Fruit fly (Drosophila melanogaster) whole organism, embryonic: Measurements from ENCODE around the gene Ucp4A.

ENCODE experiments used
- Aef1 ChIP-seq: fragments of 200-800 bp; sonication (Bioruptor generic); IDR thresholded peaks from 3 replicates; pipeline ENCODE4 v1.3.6; 2022; ENCODE audit warnings: missing biosample characterization, missing genetic modification characterization
- CG10267 ChIP-seq: fragments of 200-800 bp; sonication (Bioruptor generic); optimal IDR thresholded peaks from 2 replicates; lab custom pipeline; 2018; ENCODE audit warnings: missing biosample characterization, mild to moderate bottlenecking, missing genetic modification characterization, moderate library complexity
- CG11093 ChIP-seq: fragments of 200-800 bp; sonication (Bioruptor generic); IDR thresholded peaks from 3 replicates; pipeline ENCODE4 v1.3.6; 2022; ENCODE audit warnings: missing biosample characterization, missing genetic modification characterization
- CG12104 ChIP-seq: fragments of 200-800 bp; sonication (Bioruptor generic); optimal IDR thresholded peaks from 3 replicates; lab custom pipeline; 2016; ENCODE audit warnings: missing biosample characterization, missing genetic modification characterization
- CG12942 ChIP-seq: fragments of 200-800 bp; sonication (Bioruptor generic); optimal IDR thresholded peaks from 3 replicates; lab custom pipeline; 2016; ENCODE audit warnings: missing biosample characterization, missing genetic modification characterization
- CG13775 ChIP-seq: fragments of 200-800 bp; sonication (Bioruptor generic); optimal IDR thresholded peaks from 3 replicates; lab custom pipeline; 2017; ENCODE audit warnings: missing biosample characterization, mild to moderate bottlenecking, missing genetic modification characterization
- CG14710 ChIP-seq: fragments of 200-800 bp; sonication (Bioruptor generic); optimal IDR thresholded peaks from 3 replicates; lab custom pipeline; 2019; ENCODE audit warnings: missing biosample characterization, mild to moderate bottlenecking, missing genetic modification characterization, moderate library complexity
- CG15011 ChIP-seq: fragments of 200-800 bp; sonication (Bioruptor generic); optimal IDR thresholded peaks from 3 replicates; lab custom pipeline; 2018; ENCODE audit warnings: missing biosample characterization, mild to moderate bottlenecking, missing genetic modification characterization
- CG15479 ChIP-seq: fragments of 200-800 bp; sonication (Bioruptor generic); optimal IDR thresholded peaks from 3 replicates; lab custom pipeline; 2019; ENCODE audit warnings: missing biosample characterization, mild to moderate bottlenecking, missing genetic modification characterization, moderate library complexity
- CG15514 ChIP-seq: fragments of 200-800 bp; sonication (Bioruptor generic); optimal IDR thresholded peaks from 3 replicates; lab custom pipeline; 2017; ENCODE audit warnings: missing biosample characterization, missing genetic modification characterization, mild to moderate bottlenecking, moderate library complexity, missing genetic modification reagents
- CG17361 ChIP-seq: fragments of 200-800 bp; sonication (Bioruptor generic); IDR thresholded peaks from 3 replicates; pipeline ENCODE4 v1.3.6; 2022; ENCODE audit warnings: missing biosample characterization, missing genetic modification characterization
- CG17385 ChIP-seq: fragments of 200-800 bp; sonication (Bioruptor generic); optimal IDR thresholded peaks from 3 replicates; lab custom pipeline; 2018; ENCODE audit warnings: missing biosample characterization, mild to moderate bottlenecking, missing genetic modification characterization
- CG18262 ChIP-seq: fragments of 200-800 bp; optimal IDR thresholded peaks from 3 replicates; lab custom pipeline; 2019; ENCODE audit warnings: missing biosample characterization, mild to moderate bottlenecking, missing genetic modification characterization, moderate library complexity
- CG6272 ChIP-seq: fragments of 200-800 bp; sonication (Bioruptor generic); IDR thresholded peaks from 2 replicates; pipeline ENCODE4 v1.3.6; 2022; ENCODE audit warnings: missing biosample characterization, missing genetic modification characterization
- CG7786 ChIP-seq: fragments of 200-800 bp; sonication (Bioruptor generic); optimal IDR thresholded peaks from 2 replicates; lab custom pipeline; 2016; ENCODE audit warnings: missing biosample characterization, missing genetic modification characterization
- CG8388 ChIP-seq: fragments of 200-800 bp; sonication (Bioruptor generic); optimal IDR thresholded peaks from 2 replicates; lab custom pipeline; 2019; ENCODE audit warnings: missing biosample characterization, mild to moderate bottlenecking, missing genetic modification characterization, moderate library complexity
- CG9932 ChIP-seq: fragments of 200-800 bp; sonication (Bioruptor generic); IDR thresholded peaks from 2 replicates; pipeline ENCODE4 v1.3.6; 2022; ENCODE audit warnings: missing biosample characterization, missing genetic modification characterization
- Chrac-16 ChIP-seq: fragments of 200-800 bp; sonication (Bioruptor generic); optimal IDR thresholded peaks from 3 replicates; lab custom pipeline; 2016; ENCODE audit warnings: missing biosample characterization, missing genetic modification characterization
- Dbx ChIP-seq: fragments of 200-800 bp; sonication (Bioruptor generic); IDR thresholded peaks from 3 replicates; pipeline ENCODE4 v1.3.6; 2022; ENCODE audit warnings: missing biosample characterization, missing genetic modification characterization
- Ets65A ChIP-seq: fragments of 200-800 bp; sonication (Bioruptor generic); peaks from one replicate; lab custom pipeline; 2016; ENCODE audit warnings: missing biosample characterization, missing genetic modification characterization
- H15 ChIP-seq: fragments of 200-800 bp; sonication (Bioruptor generic); IDR thresholded peaks from 3 replicates; pipeline ENCODE4 v1.3.6; 2022; ENCODE audit warnings: missing biosample characterization, missing genetic modification characterization
- HHEX ChIP-seq: fragments of 200-800 bp; sonication (Bioruptor generic); optimal IDR thresholded peaks from 3 replicates; lab custom pipeline; 2017; ENCODE audit warnings: missing biosample characterization, mild to moderate bottlenecking, missing genetic modification characterization, missing genetic modification reagents
- Lim3 ChIP-seq: fragments of 200-800 bp; sonication (Bioruptor generic); IDR thresholded peaks from 2 replicates; pipeline ENCODE4 v1.3.6; 2022; ENCODE audit warnings: missing biosample characterization, missing genetic modification characterization
- NC2α ChIP-seq: fragments of 200-800 bp; sonication (Bioruptor generic); optimal IDR thresholded peaks from 2 replicates; lab custom pipeline; 2016; ENCODE audit warnings: missing biosample characterization, missing genetic modification characterization
- Nf-YB ChIP-seq: fragments of 200-800 bp; sonication (Bioruptor generic); optimal IDR thresholded peaks from 3 replicates; lab custom pipeline; 2019; ENCODE audit warnings: missing biosample characterization, mild to moderate bottlenecking, missing genetic modification characterization, moderate library complexity
- PHDP ChIP-seq: fragments of 200-800 bp; sonication (Bioruptor generic); optimal IDR thresholded peaks from 3 replicates; lab custom pipeline; 2018; ENCODE audit warnings: missing biosample characterization, mild to moderate bottlenecking, missing genetic modification characterization, moderate library complexity
- Taf1 ChIP-seq: fragments of 200-800 bp; sonication (Bioruptor generic); IDR thresholded peaks from 2 replicates; pipeline ENCODE4 v1.3.6; 2022; ENCODE audit warnings: missing biosample characterization, missing genetic modification characterization
- Usf ChIP-seq: fragments of 200-800 bp; sonication (Bioruptor generic); optimal IDR thresholded peaks from 2 replicates; lab custom pipeline; 2017; ENCODE audit warnings: missing genotype, missing biosample characterization, missing genetic modification characterization
- abd-A ChIP-seq: fragments of 200-800 bp; sonication (Bioruptor generic); optimal IDR thresholded peaks from 3 replicates; lab custom pipeline; 2019; ENCODE audit warnings: missing biosample characterization, mild to moderate bottlenecking, missing genetic modification characterization, moderate library complexity
- al ChIP-seq: fragments of 200-800 bp; sonication (Bioruptor generic); IDR thresholded peaks from 2 replicates; pipeline ENCODE4 v1.3.6; 2022; ENCODE audit warnings: missing biosample characterization, missing genetic modification characterization
- ara ChIP-seq: fragments of 200-800 bp; sonication (Bioruptor generic); IDR thresholded peaks from 2 replicates; pipeline ENCODE4 v1.3.6; 2022; ENCODE audit warnings: missing biosample characterization, missing genetic modification characterization
- az2 ChIP-seq: fragments of 200-800 bp; sonication (Bioruptor generic); optimal IDR thresholded peaks from 3 replicates; lab custom pipeline; 2016; ENCODE audit warnings: missing biosample characterization, missing genetic modification characterization
- bcd ChIP-seq: fragments of 200-800 bp; sonication (Bioruptor generic); optimal IDR thresholded peaks from 2 replicates; lab custom pipeline; 2017; ENCODE audit warnings: missing biosample characterization, mild to moderate bottlenecking, missing genetic modification characterization
- ci ChIP-seq: fragments of 200-800 bp; sonication (Bioruptor generic); IDR thresholded peaks from 3 replicates; pipeline ENCODE4 v1.3.6; 2022; ENCODE audit warnings: missing biosample characterization, missing genetic modification characterization
- crc ChIP-seq: fragments of 200-800 bp; sonication (Bioruptor generic); optimal IDR thresholded peaks from 2 replicates; lab custom pipeline; 2016; ENCODE audit warnings: missing biosample characterization, missing genetic modification characterization
- dmrt99B ChIP-seq: fragments of 200-800 bp; sonication (Bioruptor generic); optimal IDR thresholded peaks from 2 replicates; lab custom pipeline; 2018; ENCODE audit warnings: missing biosample characterization, mild to moderate bottlenecking, missing genetic modification characterization, moderate library complexity
- dpn ChIP-seq, 2 experiments: fragments of 200-800 bp; sonication (Bioruptor generic); optimal IDR thresholded peaks; 3 replicates each; lab custom pipeline; 2016; ENCODE audit warnings: missing biosample characterization in 2 of 2, missing genetic modification characterization in 2 of 2
- dysf ChIP-seq: fragments of 200-800 bp; sonication (Bioruptor generic); IDR thresholded peaks from 3 replicates; pipeline ENCODE4 v1.3.6; 2022; ENCODE audit warnings: missing biosample characterization, missing genetic modification characterization
- lola ChIP-seq, 3 experiments: fragments of >200 bp in 2 of 3; fragments of 200-800 bp in 1 of 3; sonication (Bioruptor generic) in 1 of 3; optimal IDR thresholded peaks; 2 replicates each; lab custom pipeline; 2017 to 2019; ENCODE audit warnings: missing biosample characterization in 3 of 3, missing genetic modification characterization in 3 of 3, mild to moderate bottlenecking in 1 of 3, moderate library complexity in 1 of 3
- org-1 ChIP-seq: fragments of 200-800 bp; sonication (Bioruptor generic); optimal IDR thresholded peaks from 2 replicates; lab custom pipeline; 2017; ENCODE audit warnings: missing biosample characterization, missing genetic modification characterization
- pnt ChIP-seq: fragments of 200-800 bp; sonication (Bioruptor generic); optimal IDR thresholded peaks from 3 replicates; lab custom pipeline; 2016; ENCODE audit warnings: missing biosample characterization, missing genetic modification characterization
- prd ChIP-seq, 3 experiments: fragments of >200 bp in 2 of 3; fragments of 200-800 bp in 1 of 3; sonication (Bioruptor generic) in 1 of 3; optimal IDR thresholded peaks in 2 of 3; IDR thresholded peaks in 1 of 3; 2 replicates in 2 of 3; 3 replicates in 1 of 3; pipeline versions ENCODE4 v1.3.6 to Lab custom; 2017 to 2022; ENCODE audit warnings: missing biosample characterization in 1 of 3, missing genetic modification characterization in 1 of 3
- run ChIP-seq: fragments of 200-800 bp; sonication (Bioruptor generic); optimal IDR thresholded peaks from 3 replicates; lab custom pipeline; 2018; ENCODE audit warnings: missing biosample characterization, mild to moderate bottlenecking, missing genetic modification characterization
- schlank ChIP-seq: fragments of 200-800 bp; sonication (Bioruptor generic); optimal IDR thresholded peaks from 2 replicates; lab custom pipeline; 2018; ENCODE audit warnings: missing biosample characterization, mild to moderate bottlenecking, missing genetic modification characterization
- slou ChIP-seq: fragments of 200-800 bp; sonication (Bioruptor generic); optimal IDR thresholded peaks from 3 replicates; lab custom pipeline; 2016; ENCODE audit warnings: missing biosample characterization, missing genetic modification characterization
- so ChIP-seq: fragments of 200-800 bp; sonication (Bioruptor generic); IDR thresholded peaks from 3 replicates; pipeline ENCODE4 v1.3.6; 2022; ENCODE audit warnings: missing biosample characterization, missing genetic modification characterization
- tio ChIP-seq: fragments of 200-800 bp; sonication (Bioruptor generic); optimal IDR thresholded peaks from 2 replicates; lab custom pipeline; 2017; ENCODE audit warnings: missing biosample characterization, missing genetic modification characterization, inconsistent platforms
- tll ChIP-seq, 2 experiments: fragments of 200-800 bp in 1 of 2; fragments of >200 bp in 1 of 2; sonication (Bioruptor generic) in 1 of 2; optimal IDR thresholded peaks; 2 replicates each; lab custom pipeline; 2017 to 2019; ENCODE audit warnings: missing biosample characterization in 2 of 2, missing genetic modification characterization in 2 of 2, mild to moderate bottlenecking in 1 of 2, moderate library complexity in 1 of 2

The Ucp4A gene

dm6 chrX:17802353-17803121, 42.2 kb upstream of the Ucp4A start (continued):
- peak; percentile 50; the same call in 1 of the 3 replicates for TF ChIP-seq CG17361 (GFP tag; lab: Robert Waterston, UW)
- TF ChIP-seq CG10267 (tag; lab: Kevin White, UChicago), result peak; percentile 24
- peak; percentile 48 for TF ChIP-seq abd-A (tag; lab: Kevin White, UChicago)
- peak; percentile 36; the same call in 1 of the 2 replicates for TF ChIP-seq ara
- 0 out of 3 replicates have a peak, but pooled peaks have one; percentile 22 for TF ChIP-seq Dbx (GFP tag; lab: Robert Waterston, UW)
- TF ChIP-seq CG12104 (GFP tag; lab: Kevin White, UChicago), result peak; percentile 4
- TF ChIP-seq CG9932 (GFP tag; lab: Robert Waterston, UW), result peak; percentile 30; the same call in 1 of the 2 replicates
- TF ChIP-seq org-1 (GFP tag; lab: Kevin White, UChicago), result peak; percentile 32
- TF ChIP-seq CG11093 (GFP tag; lab: Robert Waterston, UW), result 0 out of 3 replicates have a peak, but pooled peaks have one; percentile 32
- peak; percentile 78 for TF ChIP-seq Nf-YB (GFP tag; lab: Kevin White, UChicago)
- peak; percentile 24; the same call in 1 of the 2 replicates for TF ChIP-seq Taf1 (GFP tag; lab: Robert Waterston, UW)
- peak; percentile 65 for TF ChIP-seq dmrt99B (tag; lab: Kevin White, UChicago)
- TF ChIP-seq HHEX (GFP tag; lab: Kevin White, UChicago), result peak; percentile 34
- TF ChIP-seq Aef1 (GFP tag; lab: Robert Waterston, UW), result no peak
- no peak for TF ChIP-seq so (GFP tag; lab: Robert Waterston, UW)
- TF ChIP-seq CG7786 (GFP tag; lab: Kevin White, UChicago), result peak; percentile 8
- TF ChIP-seq az2, result peak; percentile 22
- TF ChIP-seq prd (optimal IDR thresholded peaks at IDR 0.05; lab: Kevin White, UChicago), result no peak
- TF ChIP-seq prd (GFP tag; IDR thresholded peaks at IDR 0.05; lab: Robert Waterston, UW), result peak; percentile 57; the same call in 1 of the 3 replicates
- TF ChIP-seq ci (GFP tag; lab: Robert Waterston, UW), result peak; percentile 46; the same call in 1 of the 3 replicates
- no peak for TF ChIP-seq schlank (tag; lab: Kevin White, UChicago)
- TF ChIP-seq bcd (GFP tag; lab: Kevin White, UChicago), result peak; percentile 42
- TF ChIP-seq NC2α (GFP tag; lab: Kevin White, UChicago), result no peak
- TF ChIP-seq CG18262, result peak; percentile 31
- TF ChIP-seq tll (GFP tag; optimal IDR thresholded peaks at IDR 0.05; lab: Kevin White, UChicago), result no peak
- peak; percentile 40 for TF ChIP-seq CG17385 (GFP tag; lab: Kevin White, UChicago)
- TF ChIP-seq H15 (GFP tag; lab: Robert Waterston, UW), result 0 out of 3 replicates have a peak, but pooled peaks have one; percentile 36
- TF ChIP-seq al (GFP tag; lab: Robert Waterston, UW), result 0 out of 2 replicates have a peak, but pooled peaks have one; percentile 8
- TF ChIP-seq lola (GFP tag; optimal IDR thresholded peaks at IDR 0.05; lab: Kevin White, UChicago), result peak in 1 of 3 experiments; percentile 38
- TF ChIP-seq slou, result peak; percentile 51
- no peak for TF ChIP-seq run
- no peak for TF ChIP-seq CG6272 (GFP tag; lab: Robert Waterston, UW)
- peak; percentile 12 for TF ChIP-seq Chrac-16
- no peak for TF ChIP-seq crc (GFP tag; lab: Kevin White, UChicago)
- peak; percentile 5 for TF ChIP-seq CG12942 (GFP tag; lab: Kevin White, UChicago)
- TF ChIP-seq pnt, result peak; percentile 13
- no peak for TF ChIP-seq Lim3 (GFP tag; lab: Robert Waterston, UW)
- peak; percentile 85 for TF ChIP-seq Ets65A (GFP tag; lab: Kevin White, UChicago)
- TF ChIP-seq dpn (GFP tag; optimal IDR thresholded peaks at IDR 0.05; lab: Kevin White, UChicago), result peak in 1 of 2 experiments; percentile 22
- TF ChIP-seq CG15479 (GFP tag; lab: Kevin White, UChicago), result peak; percentile 24
- TF ChIP-seq Usf (GFP tag; lab: Kevin White, UChicago), result peak; percentile 13
- TF ChIP-seq tio, result peak; percentile 28
- TF ChIP-seq CG14710 (tag; lab: Kevin White, UChicago), result peak; percentile 6
- peak; percentile 23 for TF ChIP-seq CG15011 (GFP tag; lab: Kevin White, UChicago)
- TF ChIP-seq CG15514 (GFP tag; lab: Kevin White, UChicago), result peak; percentile 35
- TF ChIP-seq CG8388 (GFP tag; lab: Kevin White, UChicago), result peak; percentile 10
- peak; percentile 48 for TF ChIP-seq CG13775 (GFP tag; lab: Kevin White, UChicago)
- TF ChIP-seq PHDP, result no peak
- peak; percentile 54; the same call in 2 of the 3 replicates for TF ChIP-seq dysf (GFP tag; lab: Robert Waterston, UW)
